Fruit fly (Drosophila melanogaster) whole organism, prepupa: ENCODE data around the gene CG13894.
A peak's percentile ranks its signal among the peaks of the same experiment; 100 is the strongest.

Experiments used
- Blimp-1 ChIP-seq: fragments of 200-800 bp; sonication (Bioruptor generic); optimal IDR thresholded peaks from 3 replicates; lab custom pipeline; 2017; ENCODE audit warnings: missing biosample characterization, missing genetic modification characterization, mild to moderate bottlenecking, moderate library complexity, missing genetic modification reagents
- CG10631 ChIP-seq: fragments of 200-800 bp; sonication (Bioruptor generic); optimal IDR thresholded peaks from 2 replicates; lab custom pipeline; 2016; ENCODE audit warnings: missing biosample characterization, missing genetic modification characterization
- CG10669 ChIP-seq: fragments of 200-800 bp; sonication (Bioruptor generic); optimal IDR thresholded peaks from 3 replicates; lab custom pipeline; 2018; ENCODE audit warnings: missing biosample characterization, mild to moderate bottlenecking, missing genetic modification characterization, moderate library complexity
- CG11902 ChIP-seq: fragments of 200-800 bp; sonication (Bioruptor generic); optimal IDR thresholded peaks from 3 replicates; lab custom pipeline; 2016; ENCODE audit warnings: missing biosample characterization, missing genetic modification characterization
- CG15336 ChIP-seq: fragments of 200-800 bp; sonication (Bioruptor generic); IDR thresholded peaks from 2 replicates; pipeline ENCODE4 v1.3.6; 2022; ENCODE audit warnings: missing biosample characterization, missing genetic modification characterization
- CG1621 ChIP-seq: fragments of 200-800 bp; sonication (Bioruptor generic); optimal IDR thresholded peaks from 3 replicates; lab custom pipeline; 2018; ENCODE audit warnings: missing biosample characterization, mild to moderate bottlenecking, missing genetic modification characterization
- CG16779 ChIP-seq: fragments of 200-800 bp; sonication (Bioruptor generic); optimal IDR thresholded peaks from 3 replicates; lab custom pipeline; 2017; ENCODE audit warnings: missing biosample characterization, mild to moderate bottlenecking, missing genetic modification characterization
- CG31627 ChIP-seq: fragments of 200-800 bp; sonication (Bioruptor generic); optimal IDR thresholded peaks from 3 replicates; lab custom pipeline; 2016; ENCODE audit warnings: missing biosample characterization, missing genetic modification characterization
- CG32006 ChIP-seq: fragments of 200-800 bp; sonication (Bioruptor generic); optimal IDR thresholded peaks from 3 replicates; lab custom pipeline; 2017; ENCODE audit warnings: missing biosample characterization, mild to moderate bottlenecking, missing genetic modification characterization
- CG34406 ChIP-seq: fragments of 200-800 bp; sonication (Bioruptor generic); optimal IDR thresholded peaks from 3 replicates; lab custom pipeline; 2016; ENCODE audit warnings: missing biosample characterization, missing genetic modification characterization
- CG3919 ChIP-seq: fragments of 200-800 bp; sonication (Bioruptor generic); optimal IDR thresholded peaks from 3 replicates; lab custom pipeline; 2016; ENCODE audit warnings: missing biosample characterization, missing genetic modification characterization
- CG4318 ChIP-seq: fragments of 200-800 bp; sonication (Bioruptor generic); optimal IDR thresholded peaks from 3 replicates; lab custom pipeline; 2017; ENCODE audit warnings: missing biosample characterization, mild to moderate bottlenecking, missing genetic modification characterization
- CG6276 ChIP-seq: fragments of 200-800 bp; sonication (Bioruptor generic); optimal IDR thresholded peaks from 2 replicates; lab custom pipeline; 2017; ENCODE audit warnings: missing biosample characterization, mild to moderate bottlenecking, missing genetic modification characterization
- CG6792 ChIP-seq: fragments of 200-800 bp; sonication (Bioruptor generic); optimal IDR thresholded peaks from 3 replicates; lab custom pipeline; 2016; ENCODE audit warnings: missing biosample characterization, missing genetic modification characterization
- CG6854 ChIP-seq: fragments of 200-800 bp; sonication (Bioruptor generic); optimal IDR thresholded peaks from 2 replicates; lab custom pipeline; 2017; ENCODE audit warnings: missing biosample characterization, mild to moderate bottlenecking, missing genetic modification characterization
- CG7368 ChIP-seq: fragments of 200-800 bp; sonication (Bioruptor generic); optimal IDR thresholded peaks from 3 replicates; lab custom pipeline; 2016; ENCODE audit warnings: missing biosample characterization, missing genetic modification characterization
- CG8319 ChIP-seq: fragments of 200-800 bp; sonication (Bioruptor generic); optimal IDR thresholded peaks from 3 replicates; lab custom pipeline; 2016; ENCODE audit warnings: missing biosample characterization, missing genetic modification characterization
- CG8632 ChIP-seq: fragments of 200-800 bp; sonication (Bioruptor generic); optimal IDR thresholded peaks from 3 replicates; lab custom pipeline; 2016; ENCODE audit warnings: missing biosample characterization, missing genetic modification characterization
- Eip75B ChIP-seq: fragments of 200-800 bp; sonication (Bioruptor generic); optimal IDR thresholded peaks from 3 replicates; lab custom pipeline; 2016; ENCODE audit warnings: missing biosample characterization, missing genetic modification characterization
- Eip93F ChIP-seq: fragments of 200-800 bp; sonication (Bioruptor generic); optimal IDR thresholded peaks from 2 replicates; lab custom pipeline; 2016; ENCODE audit warnings: missing biosample characterization, mild to moderate bottlenecking, missing genetic modification characterization
- Ets21C ChIP-seq: fragments of 200-800 bp; sonication (Bioruptor generic); optimal IDR thresholded peaks from 3 replicates; lab custom pipeline; 2016; ENCODE audit warnings: missing biosample characterization, missing genetic modification characterization
- Ets96B ChIP-seq: fragments of 200-800 bp; optimal IDR thresholded peaks from 2 replicates; lab custom pipeline; 2019; ENCODE audit warnings: missing biosample characterization, mild to moderate bottlenecking, missing genetic modification characterization, moderate library complexity
- Gug ChIP-seq: fragments of 200-800 bp; sonication (Bioruptor generic); IDR thresholded peaks from 2 replicates; pipeline ENCODE4 v1.3.6; 2022; ENCODE audit warnings: missing biosample characterization, missing genetic modification characterization
- Hr39 ChIP-seq: fragments of 200-800 bp; sonication (Bioruptor generic); optimal IDR thresholded peaks from 2 replicates; lab custom pipeline; 2016; ENCODE audit warnings: missing biosample characterization, missing genetic modification characterization
- Hr4 ChIP-seq: fragments of 200-800 bp; sonication (Bioruptor generic); optimal IDR thresholded peaks from 3 replicates; lab custom pipeline; 2016; ENCODE audit warnings: missing biosample characterization, missing genetic modification characterization
- Lpt ChIP-seq: fragments of 200-800 bp; sonication (Bioruptor generic); optimal IDR thresholded peaks from 3 replicates; lab custom pipeline; 2016; ENCODE audit warnings: missing biosample characterization, missing genetic modification characterization
- Met ChIP-seq: fragments of 200-800 bp; sonication (Bioruptor generic); optimal IDR thresholded peaks from 3 replicates; lab custom pipeline; 2016; ENCODE audit warnings: missing biosample characterization, missing genetic modification characterization
- OdsH ChIP-seq: fragments of 200-800 bp; sonication (Bioruptor generic); optimal IDR thresholded peaks from 3 replicates; lab custom pipeline; 2016; ENCODE audit warnings: missing biosample characterization, missing genetic modification characterization
- Smox ChIP-seq: fragments of 200-800 bp; sonication (Bioruptor generic); optimal IDR thresholded peaks from 3 replicates; lab custom pipeline; 2016; ENCODE audit warnings: missing biosample characterization, missing genetic modification characterization
- Sox102F ChIP-seq: fragments of 200-800 bp; sonication (Bioruptor generic); optimal IDR thresholded peaks from 2 replicates; lab custom pipeline; 2016; ENCODE audit warnings: missing biosample characterization, mild to moderate bottlenecking, missing genetic modification characterization
- Sox14 ChIP-seq: fragments of 200-800 bp; sonication (Bioruptor generic); optimal IDR thresholded peaks from 3 replicates; lab custom pipeline; 2016; ENCODE audit warnings: missing biosample characterization, missing genetic modification characterization
- Sox15 ChIP-seq: fragments of 200-800 bp; sonication (Bioruptor generic); optimal IDR thresholded peaks from 3 replicates; lab custom pipeline; 2016; ENCODE audit warnings: missing biosample characterization, missing genetic modification characterization
- achi ChIP-seq: fragments of 200-800 bp; sonication (Bioruptor generic); optimal IDR thresholded peaks from 3 replicates; lab custom pipeline; 2016; ENCODE audit warnings: missing biosample characterization, missing genetic modification characterization
- acj6 ChIP-seq: fragments of 200-800 bp; sonication (Bioruptor generic); optimal IDR thresholded peaks from 3 replicates; lab custom pipeline; 2016; ENCODE audit warnings: missing biosample characterization, missing genetic modification characterization
- cyc ChIP-seq: fragments of 200-800 bp; sonication (Bioruptor generic); optimal IDR thresholded peaks from 3 replicates; lab custom pipeline; 2016; ENCODE audit warnings: missing biosample characterization, missing genetic modification characterization
- dac ChIP-seq: fragments of 200-800 bp; sonication (Bioruptor generic); optimal IDR thresholded peaks from 2 replicates; lab custom pipeline; 2017; ENCODE audit warnings: missing biosample characterization, mild to moderate bottlenecking, missing genetic modification characterization
- dsx ChIP-seq: fragments of 200-800 bp; optimal IDR thresholded peaks from 3 replicates; lab custom pipeline; 2019; ENCODE audit warnings: missing biosample characterization, mild to moderate bottlenecking, missing genetic modification characterization, moderate library complexity; ENCODE audit not compliant: poor library complexity, severe bottlenecking
- eg ChIP-seq: fragments of 200-800 bp; sonication (Bioruptor generic); IDR thresholded peaks from 3 replicates; pipeline ENCODE4 v1.3.6; 2022; ENCODE audit warnings: missing biosample characterization, missing genetic modification characterization
- esn ChIP-seq: fragments of 200-800 bp; sonication (Bioruptor generic); optimal IDR thresholded peaks from 2 replicates; lab custom pipeline; 2016; ENCODE audit warnings: missing biosample characterization, mild to moderate bottlenecking, missing genetic modification characterization, moderate library complexity
- fd85E ChIP-seq: fragments of 200-800 bp; sonication (Bioruptor generic); optimal IDR thresholded peaks from 3 replicates; lab custom pipeline; 2016; ENCODE audit warnings: missing biosample characterization, missing genetic modification characterization
- fkh ChIP-seq: fragments of 200-800 bp; sonication (Bioruptor generic); optimal IDR thresholded peaks from 3 replicates; lab custom pipeline; 2017; ENCODE audit warnings: missing biosample characterization, mild to moderate bottlenecking, missing genetic modification characterization, moderate library complexity
- lz ChIP-seq: fragments of 200-800 bp; sonication (Bioruptor generic); optimal IDR thresholded peaks from 3 replicates; lab custom pipeline; 2016; ENCODE audit warnings: missing biosample characterization, missing genetic modification characterization
- net ChIP-seq: fragments of 200-800 bp; sonication (Bioruptor generic); optimal IDR thresholded peaks from 3 replicates; lab custom pipeline; 2016; ENCODE audit warnings: missing biosample characterization, missing genetic modification characterization
- spab ChIP-seq: fragments of 200-800 bp; sonication (Bioruptor generic); optimal IDR thresholded peaks from 2 replicates; lab custom pipeline; 2017; ENCODE audit warnings: missing biosample characterization, mild to moderate bottlenecking, missing genetic modification characterization, missing genetic modification reagents
- ss ChIP-seq, 2 experiments: fragments of 200-800 bp; sonication (Bioruptor generic); optimal IDR thresholded peaks; 2 replicates in 1 of 2; 3 replicates in 1 of 2; lab custom pipeline; 2017 to 2018; ENCODE audit warnings: mild to moderate bottlenecking in 2 of 2, missing biosample characterization in 2 of 2, missing genetic modification characterization in 2 of 2, moderate library complexity in 1 of 2
- svp ChIP-seq: fragments of 200-800 bp; sonication (Bioruptor generic); peaks from one replicate; lab custom pipeline; 2016; ENCODE audit warnings: missing biosample characterization, missing genetic modification characterization
- topi ChIP-seq: fragments of 200-800 bp; sonication (Bioruptor generic); optimal IDR thresholded peaks from 3 replicates; lab custom pipeline; 2016; ENCODE audit warnings: missing biosample characterization, missing genetic modification characterization
- vri ChIP-seq: fragments of 200-800 bp; sonication (Bioruptor generic); optimal IDR thresholded peaks from 3 replicates; lab custom pipeline; 2016; ENCODE audit warnings: missing biosample characterization, mild to moderate bottlenecking, missing genetic modification characterization

The CG13894 gene

dm6 chr3L:746345-746932 lies 47.5 kb upstream of the CG13894 start (continued):
- peak; percentile 30 for TF ChIP-seq Sox102F
- TF ChIP-seq CG1621 (tag; lab: Kevin White, UChicago): peak; percentile 89
- no peak for TF ChIP-seq CG15336
- TF ChIP-seq esn: peak; percentile 60
- peak; percentile 48 for TF ChIP-seq lz (GFP tag; lab: Kevin White, UChicago)
- peak; percentile 62 for TF ChIP-seq Sox15
- peak; percentile 65 for TF ChIP-seq CG8632 (GFP tag; lab: Kevin White, UChicago)
- peak; percentile 81 for TF ChIP-seq Eip75B
- TF ChIP-seq topi: peak; percentile 58
- peak; percentile 95 for TF ChIP-seq CG10669
- TF ChIP-seq cyc: peak; percentile 40
- no peak for TF ChIP-seq Gug (GFP tag; lab: Robert Waterston, UW)
- TF ChIP-seq CG6854 (GFP tag; lab: Kevin White, UChicago): no peak
- TF ChIP-seq CG32006 (GFP tag; lab: Kevin White, UChicago): peak; percentile 29
- TF ChIP-seq Ets21C: peak; percentile 3
- peak; percentile 62 for TF ChIP-seq Sox14 (GFP tag; lab: Kevin White, UChicago)

dm6 chr3L:745222-745942 lies 46.4 kb upstream of the CG13894 start:
- TF ChIP-seq Blimp-1 (GFP tag; lab: Kevin White, UChicago) (no peak), Sox14 (GFP tag; lab: Kevin White, UChicago) (no peak), CG11902 (GFP tag; lab: Kevin White, UChicago) (no peak), Met (GFP tag; lab: Kevin White, UChicago) (peak; percentile 55), dac (GFP tag; lab: Kevin White, UChicago) (no peak), OdsH (GFP tag; lab: Kevin White, UChicago) (peak; percentile 16), Hr4 (GFP tag; lab: Kevin White, UChicago) (peak; percentile 3), eg (GFP tag; lab: Robert Waterston, UW) (no peak), ss (GFP tag; optimal IDR thresholded peaks at IDR 0.05; lab: Kevin White, UChicago) (no peak), CG6854 (GFP tag; lab: Kevin White, UChicago) (no peak), cyc (peak; percentile 28), net (no peak), CG31627 (GFP tag; lab: Kevin White, UChicago) (peak; percentile 33), Eip93F (no peak), achi (GFP tag; lab: Kevin White, UChicago) (peak; percentile 40), CG10631 (GFP tag; lab: Kevin White, UChicago) (peak; percentile 26), Smox (GFP tag; lab: Kevin White, UChicago) (peak; percentile 46), CG8319 (peak; percentile 29), acj6 (GFP tag; lab: Kevin White, UChicago) (peak; percentile 43), topi (peak; percentile 48), Hr39 (GFP tag; lab: Kevin White, UChicago) (peak; percentile 49), fd85E (no peak), vri (peak; percentile 2), CG34406 (no peak), spab (peak; percentile 1), Lpt (no peak), CG4318 (GFP tag; lab: Kevin White, UChicago) (no peak), CG16779 (tag; lab: Kevin White, UChicago) (no peak), Ets21C (peak; percentile 12), CG3919 (GFP tag; lab: Kevin White, UChicago) (peak; percentile 12), CG7368 (GFP tag; lab: Kevin White, UChicago) (no peak), CG15336 (no peak), CG6276 (GFP tag; lab: Kevin White, UChicago) (no peak), Gug (GFP tag; lab: Robert Waterston, UW) (no peak), CG8632 (GFP tag; lab: Kevin White, UChicago) (peak; percentile 24), svp (GFP tag; lab: Kevin White, UChicago) (peak; percentile 81), CG6792 (GFP tag; lab: Kevin White, UChicago) (peak; percentile 44), Sox15 (no peak), dsx (GFP tag; lab: Kevin White, UChicago) (peak; percentile 5), Ets96B (tag; lab: Kevin White, UChicago) (peak; percentile 10), Eip75B (peak; percentile 11), fkh (GFP tag; lab: Kevin White, UChicago) (no peak)
